Fruit fly (Drosophila melanogaster) whole organism, embryonic: ENCODE data around the gene CG10674.

ENCODE experiments used
- Awh ChIP-seq: fragments of 200-800 bp; sonication (Bioruptor generic); IDR thresholded peaks from 2 replicates; pipeline ENCODE4, ENCODE4 v1.3.6; 2022; ENCODE audit warnings: missing biosample characterization, missing genetic modification characterization
- B-H1 ChIP-seq: fragments of 200-800 bp; sonication (Bioruptor generic); IDR thresholded peaks from 3 replicates; pipeline ENCODE4 v1.3.6; 2022; ENCODE audit warnings: missing biosample characterization, missing genetic modification characterization
- CG10209 ChIP-seq: fragments of 200-800 bp; sonication (Bioruptor generic); optimal IDR thresholded peaks from 3 replicates; lab custom pipeline; 2017; ENCODE audit warnings: missing biosample characterization, mild to moderate bottlenecking, missing genetic modification characterization, missing genetic modification reagents
- CG10565 ChIP-seq: fragments of 200-800 bp; sonication (Bioruptor generic); optimal IDR thresholded peaks from 3 replicates; lab custom pipeline; 2016; ENCODE audit warnings: missing biosample characterization, mild to moderate bottlenecking, missing genetic modification characterization
- CG11093 ChIP-seq: fragments of 200-800 bp; sonication (Bioruptor generic); IDR thresholded peaks from 3 replicates; pipeline ENCODE4 v1.3.6; 2022; ENCODE audit warnings: missing biosample characterization, missing genetic modification characterization
- CG11398 ChIP-seq: fragments of 200-800 bp; sonication (Bioruptor generic); optimal IDR thresholded peaks from 2 replicates; lab custom pipeline; 2016; ENCODE audit warnings: missing biosample characterization, missing genetic modification characterization
- CG11504 ChIP-seq: fragments of 200-800 bp; sonication (Bioruptor generic); optimal IDR thresholded peaks from 3 replicates; lab custom pipeline; 2019; ENCODE audit warnings: missing biosample characterization, mild to moderate bottlenecking, missing genetic modification characterization, moderate library complexity
- CG12155 ChIP-seq: fragments of 200-800 bp; sonication (Bioruptor generic); optimal IDR thresholded peaks from 3 replicates; lab custom pipeline; 2016; ENCODE audit warnings: missing biosample characterization, missing genetic modification characterization
- CG12391 ChIP-seq: fragments of 200-800 bp; sonication (Bioruptor generic); optimal IDR thresholded peaks from 3 replicates; lab custom pipeline; 2018; ENCODE audit warnings: missing biosample characterization, mild to moderate bottlenecking, missing genetic modification characterization, moderate library complexity
- CG12659 ChIP-seq: fragments of 200-800 bp; sonication (Bioruptor generic); optimal IDR thresholded peaks from 3 replicates; lab custom pipeline; 2017; ENCODE audit warnings: mild to moderate bottlenecking, missing biosample characterization, missing genetic modification reagents, missing genetic modification characterization
- CG15514 ChIP-seq: fragments of 200-800 bp; sonication (Bioruptor generic); optimal IDR thresholded peaks from 3 replicates; lab custom pipeline; 2017; ENCODE audit warnings: missing biosample characterization, missing genetic modification characterization, mild to moderate bottlenecking, moderate library complexity, missing genetic modification reagents
- CG1602 ChIP-seq: fragments of 200-800 bp; sonication (Bioruptor generic); optimal IDR thresholded peaks from 3 replicates; lab custom pipeline; 2016; ENCODE audit warnings: missing biosample characterization, missing genetic modification characterization
- CG17328 ChIP-seq: fragments of 200-800 bp; sonication (Bioruptor generic); IDR thresholded peaks from 2 replicates; pipeline ENCODE4 v1.3.6; 2022; ENCODE audit warnings: missing biosample characterization, missing genetic modification characterization
- CG17912 ChIP-seq: fragments of 200-800 bp; sonication (Bioruptor generic); optimal IDR thresholded peaks from 2 replicates; lab custom pipeline; 2018; ENCODE audit warnings: missing biosample characterization, mild to moderate bottlenecking, missing genetic modification characterization
- CG2199 ChIP-seq: fragments of 200-800 bp; sonication (Bioruptor generic); IDR thresholded peaks from 3 replicates; pipeline ENCODE4 v1.3.6; 2022; ENCODE audit warnings: missing biosample characterization, missing genetic modification characterization
- CG2712 ChIP-seq: fragments of 200-800 bp; optimal IDR thresholded peaks from 3 replicates; lab custom pipeline; 2019; ENCODE audit warnings: missing biosample characterization, mild to moderate bottlenecking, missing genetic modification characterization, moderate library complexity
- CG32532 ChIP-seq: fragments of 200-800 bp; sonication (Bioruptor generic); IDR thresholded peaks from 2 replicates; pipeline ENCODE4 v1.3.6; 2022; ENCODE audit warnings: missing biosample characterization, missing genetic modification characterization
- CG34376 ChIP-seq: fragments of 200-800 bp; sonication (Bioruptor generic); optimal IDR thresholded peaks from 2 replicates; lab custom pipeline; 2018; ENCODE audit warnings: missing biosample characterization, mild to moderate bottlenecking, missing genetic modification characterization
- CG4424 ChIP-seq: fragments of 200-800 bp; sonication (Bioruptor generic); optimal IDR thresholded peaks from 3 replicates; lab custom pipeline; 2016; ENCODE audit warnings: missing biosample characterization, missing genetic modification characterization
- CG6765 ChIP-seq: fragments of 200-800 bp; sonication (Bioruptor generic); optimal IDR thresholded peaks from 3 replicates; lab custom pipeline; 2017; ENCODE audit warnings: missing biosample characterization, mild to moderate bottlenecking, missing genetic modification characterization
- CG7372 ChIP-seq: fragments of 200-800 bp; sonication (Bioruptor generic); IDR thresholded peaks from 2 replicates; pipeline ENCODE4 v1.3.6; 2022; ENCODE audit warnings: missing biosample characterization, missing genetic modification characterization
- CG8290 ChIP-seq, 3 experiments: fragments of 200-800 bp; sonication (Bioruptor generic); optimal IDR thresholded peaks; 2 replicates each; lab custom pipeline; 2016 to 2019; ENCODE audit warnings: missing biosample characterization in 3 of 3, missing genetic modification characterization in 3 of 3, mild to moderate bottlenecking in 2 of 3, moderate library complexity in 1 of 3
- CG8765 ChIP-seq: fragments of 200-800 bp; sonication (Bioruptor generic); IDR thresholded peaks from 2 replicates; pipeline ENCODE4 v1.3.6; 2022; ENCODE audit warnings: missing biosample characterization, missing genetic modification characterization
- CG9817 ChIP-seq: fragments of 200-800 bp; sonication (Bioruptor generic); optimal IDR thresholded peaks from 2 replicates; lab custom pipeline; 2018; ENCODE audit warnings: missing biosample characterization, mild to moderate bottlenecking, missing genetic modification characterization, moderate library complexity
- CTCF ChIP-seq: fragments of 200-800 bp; sonication (Bioruptor generic); optimal IDR thresholded peaks from 2 replicates; lab custom pipeline; 2017; ENCODE audit warnings: missing biosample characterization, mild to moderate bottlenecking, missing genetic modification characterization, moderate library complexity
- Drgx ChIP-seq: fragments of 200-800 bp; sonication (Bioruptor generic); IDR thresholded peaks from 2 replicates; pipeline ENCODE4 v1.3.6; 2022; ENCODE audit warnings: missing biosample characterization, missing genetic modification characterization
- Fer3 ChIP-seq: fragments of 200-800 bp; sonication (Bioruptor generic); optimal IDR thresholded peaks from 2 replicates; lab custom pipeline; 2018; ENCODE audit warnings: missing biosample characterization, mild to moderate bottlenecking, missing genetic modification characterization, moderate library complexity
- Hand ChIP-seq: fragments of 200-800 bp; sonication (Bioruptor generic); optimal IDR thresholded peaks from 2 replicates; lab custom pipeline; 2017; ENCODE audit warnings: mild to moderate bottlenecking, missing biosample characterization, missing genetic modification reagents, missing genetic modification characterization
- Hmr ChIP-seq: fragments of 200-800 bp; sonication (Bioruptor generic); optimal IDR thresholded peaks from 3 replicates; lab custom pipeline; 2017; ENCODE audit warnings: mild to moderate bottlenecking, missing biosample characterization, missing genetic modification reagents, missing genetic modification characterization
- Jarid2 ChIP-seq: fragments of 200-800 bp; sonication (Bioruptor generic); optimal IDR thresholded peaks from 3 replicates; lab custom pipeline; 2017; ENCODE audit warnings: mild to moderate bottlenecking, missing biosample characterization, missing genetic modification reagents, missing genetic modification characterization
- MBD-R2 ChIP-seq: fragments of 200-800 bp; sonication (Bioruptor generic); IDR thresholded peaks from 2 replicates; pipeline ENCODE4 v1.3.6; 2022; ENCODE audit warnings: missing biosample characterization, missing genetic modification characterization
- NK7.1 ChIP-seq: fragments of 200-800 bp; sonication (Bioruptor generic); optimal IDR thresholded peaks from 3 replicates; lab custom pipeline; 2016; ENCODE audit warnings: missing biosample characterization, missing genetic modification characterization
- Ptx1 ChIP-seq: fragments of 200-800 bp; sonication (Bioruptor generic); IDR thresholded peaks from 2 replicates; pipeline ENCODE4 v1.3.6; 2022; ENCODE audit warnings: missing biosample characterization, missing genetic modification characterization
- Six4 ChIP-seq: fragments of 200-800 bp; sonication (Bioruptor generic); optimal IDR thresholded peaks from 2 replicates; lab custom pipeline; 2016; ENCODE audit warnings: missing biosample characterization, missing genetic modification characterization
- Vsx1 ChIP-seq: fragments of 200-800 bp; sonication (Bioruptor generic); optimal IDR thresholded peaks from 2 replicates; lab custom pipeline; 2017; ENCODE audit warnings: missing biosample characterization, mild to moderate bottlenecking, missing genetic modification characterization, missing genetic modification reagents
- ap ChIP-seq: fragments of 200-800 bp; sonication (Bioruptor generic); IDR thresholded peaks from 2 replicates; pipeline ENCODE4 v1.3.6; 2022; ENCODE audit warnings: missing biosample characterization, missing genetic modification characterization
- crc ChIP-seq: fragments of 200-800 bp; sonication (Bioruptor generic); optimal IDR thresholded peaks from 2 replicates; lab custom pipeline; 2016; ENCODE audit warnings: missing biosample characterization, missing genetic modification characterization
- cwo ChIP-seq: fragments of 200-800 bp; sonication (Bioruptor generic); optimal IDR thresholded peaks from 3 replicates; lab custom pipeline; 2017; ENCODE audit warnings: missing biosample characterization, missing genetic modification characterization, mild to moderate bottlenecking, moderate library complexity, missing genetic modification reagents
- da ChIP-seq: fragments of 200-800 bp; sonication (Bioruptor generic); optimal IDR thresholded peaks from 2 replicates; lab custom pipeline; 2016; ENCODE audit warnings: missing biosample characterization, missing genetic modification characterization
- dysf ChIP-seq: fragments of 200-800 bp; sonication (Bioruptor generic); IDR thresholded peaks from 3 replicates; pipeline ENCODE4 v1.3.6; 2022; ENCODE audit warnings: missing biosample characterization, missing genetic modification characterization
- fd64A ChIP-seq: fragments of 200-800 bp; sonication (Bioruptor generic); optimal IDR thresholded peaks from 3 replicates; lab custom pipeline; 2018; ENCODE audit warnings: missing biosample characterization, mild to moderate bottlenecking, missing genetic modification characterization
- fru ChIP-seq: fragments of >200 bp; optimal IDR thresholded peaks from 2 replicates; lab custom pipeline; 2017
- gfzf ChIP-seq: fragments of 200-800 bp; sonication (Bioruptor generic); optimal IDR thresholded peaks from 2 replicates; lab custom pipeline; 2016; ENCODE audit warnings: missing biosample characterization, mild to moderate bottlenecking, missing genetic modification characterization, moderate library complexity
- knrl ChIP-seq: fragments of 200-800 bp; sonication (Bioruptor generic); IDR thresholded peaks from 3 replicates; pipeline ENCODE4 v1.3.6; 2022; ENCODE audit warnings: missing biosample characterization, missing genetic modification characterization; ENCODE audit not compliant: partially characterized antibody
- lola ChIP-seq, 3 experiments: fragments of >200 bp in 2 of 3; fragments of 200-800 bp in 1 of 3; sonication (Bioruptor generic) in 1 of 3; optimal IDR thresholded peaks; 2 replicates each; lab custom pipeline; 2017 to 2019; ENCODE audit warnings: missing biosample characterization in 3 of 3, missing genetic modification characterization in 3 of 3, mild to moderate bottlenecking in 1 of 3, moderate library complexity in 1 of 3
- nau ChIP-seq: fragments of 200-800 bp; sonication (Bioruptor generic); optimal IDR thresholded peaks from 3 replicates; lab custom pipeline; 2017; ENCODE audit warnings: missing biosample characterization, mild to moderate bottlenecking, missing genetic modification characterization, missing genetic modification reagents
- ranshi ChIP-seq: fragments of 200-800 bp; sonication (Bioruptor generic); IDR thresholded peaks from 2 replicates; pipeline ENCODE4 v1.3.6; 2022; ENCODE audit warnings: missing biosample characterization, missing genetic modification characterization
- sens ChIP-seq: fragments of 200-800 bp; sonication (Bioruptor generic); peaks from one replicate; lab custom pipeline; 2016; ENCODE audit warnings: missing biosample characterization, missing genetic modification characterization
- sima ChIP-seq: fragments of 200-800 bp; sonication (Bioruptor generic); optimal IDR thresholded peaks from 2 replicates; lab custom pipeline; 2016; ENCODE audit warnings: missing biosample characterization, missing genetic modification characterization
- slbo ChIP-seq: fragments of 200-800 bp; sonication (Bioruptor generic); IDR thresholded peaks from 2 replicates; pipeline ENCODE4 v1.3.6; 2022; ENCODE audit warnings: missing biosample characterization, missing genetic modification characterization
- unpg ChIP-seq: fragments of 200-800 bp; sonication (Bioruptor generic); optimal IDR thresholded peaks from 3 replicates; lab custom pipeline; 2018; ENCODE audit warnings: missing biosample characterization, mild to moderate bottlenecking, missing genetic modification characterization, moderate library complexity

CG10674 gene

dm6 chr3L:5182994-5183566 lies 47.0 kb upstream of the CG10674 start (continued):
- TF ChIP-seq ranshi (GFP tag; lab: Robert Waterston, UW), result no peak
- peak; percentile 10 for TF ChIP-seq CG12391 (tag; lab: Kevin White, UChicago)
- no peak for TF ChIP-seq B-H1 (GFP tag; lab: Robert Waterston, UW)
- no peak for TF ChIP-seq CG7372
- no peak for TF ChIP-seq Hmr (GFP tag; lab: Kevin White, UChicago)
- no peak for TF ChIP-seq sima
- no peak for TF ChIP-seq CG6765
- peak; percentile 12 for TF ChIP-seq CG2712 (tag; lab: Kevin White, UChicago)
- TF ChIP-seq MBD-R2 (GFP tag; lab: Robert Waterston, UW), result no peak
- TF ChIP-seq fru (lab: Kevin White, UChicago), result no peak
- no peak for TF ChIP-seq lola (GFP tag; optimal IDR thresholded peaks at IDR 0.05; lab: Kevin White, UChicago)
- no peak for TF ChIP-seq unpg (GFP tag; lab: Kevin White, UChicago)
- no peak for TF ChIP-seq CG17912 (GFP tag; lab: Kevin White, UChicago)
- no peak for TF ChIP-seq CG11398 (GFP tag; lab: Kevin White, UChicago)
- TF ChIP-seq crc (GFP tag; lab: Kevin White, UChicago), result no peak
- TF ChIP-seq ap (GFP tag; lab: Robert Waterston, UW), result no peak
- TF ChIP-seq CG10565 (GFP tag; lab: Kevin White, UChicago), result no peak
- TF ChIP-seq CG32532 (GFP tag; lab: Robert Waterston, UW), result no peak
- TF ChIP-seq NK7.1 (GFP tag; lab: Kevin White, UChicago), result no peak
- TF ChIP-seq gfzf (GFP tag; lab: Kevin White, UChicago), result no peak
- no peak for TF ChIP-seq knrl (GFP tag; lab: Robert Waterston, UW)
- 0 out of 2 replicates have a peak, but pooled peaks have one; percentile 21 for TF ChIP-seq slbo
- TF ChIP-seq CG9817 (tag; lab: Kevin White, UChicago), result no peak
- TF ChIP-seq da (GFP tag; lab: Kevin White, UChicago), result no peak
- 0 out of 3 replicates have a peak, but pooled peaks have one; percentile 30 for TF ChIP-seq dysf (GFP tag; lab: Robert Waterston, UW)
- peak; percentile 28 for TF ChIP-seq CG11504 (tag; lab: Kevin White, UChicago)
- no peak for TF ChIP-seq Drgx (GFP tag; lab: Robert Waterston, UW)
- TF ChIP-seq Fer3 (tag; lab: Kevin White, UChicago), result no peak
- TF ChIP-seq Vsx1 (GFP tag; lab: Kevin White, UChicago), result no peak
- peak; percentile 2 for TF ChIP-seq CG12659 (GFP tag; lab: Kevin White, UChicago)
- no peak for TF ChIP-seq Jarid2 (GFP tag; lab: Kevin White, UChicago)
- TF ChIP-seq CG11093 (GFP tag; lab: Robert Waterston, UW), result no peak
- TF ChIP-seq CG17328 (GFP tag; lab: Robert Waterston, UW), result no peak
- no peak for TF ChIP-seq CG4424
- no peak for TF ChIP-seq Awh
- TF ChIP-seq Ptx1 (GFP tag; lab: Robert Waterston, UW), result 0 out of 2 replicates have a peak, but pooled peaks have one; percentile 6
- TF ChIP-seq CG10209 (GFP tag; lab: Kevin White, UChicago), result no peak
- no peak for TF ChIP-seq CG8290 (GFP tag; optimal IDR thresholded peaks at IDR 0.05; lab: Kevin White, UChicago)
- TF ChIP-seq CG8290 (tag; optimal IDR thresholded peaks at IDR 0.05; lab: Kevin White, UChicago), result no peak
- peak; percentile 20 for TF ChIP-seq cwo (GFP tag; lab: Kevin White, UChicago)
- TF ChIP-seq Hand (GFP tag; lab: Kevin White, UChicago), result no peak
- no peak for TF ChIP-seq CG2199
- TF ChIP-seq CG34376 (GFP tag; lab: Kevin White, UChicago), result no peak
- TF ChIP-seq CG15514 (GFP tag; lab: Kevin White, UChicago), result no peak
- no peak for TF ChIP-seq CG8765
- no peak for TF ChIP-seq CG1602
- TF ChIP-seq CG12155 (GFP tag; lab: Kevin White, UChicago), result no peak
- no peak for TF ChIP-seq Six4
- no peak for TF ChIP-seq fd64A (GFP tag; lab: Kevin White, UChicago)
- peak; percentile 71 for TF ChIP-seq sens
- no peak for TF ChIP-seq CTCF (GFP tag; lab: Kevin White, UChicago)
- TF ChIP-seq nau (GFP tag; lab: Kevin White, UChicago), result no peak
